Fruit fly (Drosophila melanogaster) whole organism, embryonic: ENCODE data around the gene CG31808.

Source experiments
- B-H2 ChIP-seq: fragments of 200-800 bp; sonication (Bioruptor generic); optimal IDR thresholded peaks from 2 replicates; lab custom pipeline; 2018; ENCODE audit warnings: missing biosample characterization, mild to moderate bottlenecking, missing genetic modification characterization
- CG10959 ChIP-seq: fragments of 200-800 bp; sonication (Bioruptor generic); IDR thresholded peaks from 2 replicates; pipeline ENCODE4 v1.3.6; 2022; ENCODE audit warnings: missing biosample characterization, missing genetic modification characterization
- CG13296 ChIP-seq: fragments of 200-800 bp; sonication (Bioruptor generic); optimal IDR thresholded peaks from 3 replicates; lab custom pipeline; 2018; ENCODE audit warnings: missing biosample characterization, mild to moderate bottlenecking, missing genetic modification characterization
- CG13424 ChIP-seq: fragments of 200-800 bp; sonication (Bioruptor generic); optimal IDR thresholded peaks from 2 replicates; lab custom pipeline; 2019; ENCODE audit warnings: missing biosample characterization, mild to moderate bottlenecking, missing genetic modification characterization, moderate library complexity
- CG14860 ChIP-seq: fragments of 200-800 bp; sonication (Bioruptor generic); IDR thresholded peaks from 3 replicates; pipeline ENCODE4 v1.3.6; 2022; ENCODE audit warnings: missing biosample characterization, missing genetic modification characterization; ENCODE audit not compliant: partially characterized antibody
- CG16813 ChIP-seq: fragments of 200-800 bp; sonication (Bioruptor generic); IDR thresholded peaks from 3 replicates; pipeline ENCODE4 v1.3.6; 2022; ENCODE audit warnings: missing biosample characterization, missing genetic modification characterization; ENCODE audit not compliant: partially characterized antibody
- CG18262 ChIP-seq: fragments of 200-800 bp; optimal IDR thresholded peaks from 3 replicates; lab custom pipeline; 2019; ENCODE audit warnings: missing biosample characterization, mild to moderate bottlenecking, missing genetic modification characterization, moderate library complexity
- CG18476 ChIP-seq: fragments of 200-800 bp; sonication (Bioruptor generic); optimal IDR thresholded peaks from 2 replicates; lab custom pipeline; 2016; ENCODE audit warnings: missing biosample characterization, mild to moderate bottlenecking, missing genetic modification characterization
- CG2678 ChIP-seq: fragments of 200-800 bp; sonication (Bioruptor generic); optimal IDR thresholded peaks from 3 replicates; lab custom pipeline; 2019; ENCODE audit warnings: missing biosample characterization, mild to moderate bottlenecking, missing genetic modification characterization, moderate library complexity
- CG33557 ChIP-seq: fragments of 200-800 bp; sonication (Bioruptor generic); optimal IDR thresholded peaks from 2 replicates; lab custom pipeline; 2019; ENCODE audit warnings: missing biosample characterization, mild to moderate bottlenecking, missing genetic modification characterization, moderate library complexity
- CG34422 ChIP-seq: fragments of 200-800 bp; sonication (Bioruptor generic); IDR thresholded peaks from 3 replicates; pipeline ENCODE4 v1.3.6; 2022; ENCODE audit warnings: missing biosample characterization, missing genetic modification characterization
- CG5245 ChIP-seq: fragments of 200-800 bp; sonication (Bioruptor generic); optimal IDR thresholded peaks from 3 replicates; lab custom pipeline; 2016; ENCODE audit warnings: missing biosample characterization, missing genetic modification characterization
- CG8388 ChIP-seq: fragments of 200-800 bp; sonication (Bioruptor generic); optimal IDR thresholded peaks from 2 replicates; lab custom pipeline; 2019; ENCODE audit warnings: missing biosample characterization, mild to moderate bottlenecking, missing genetic modification characterization, moderate library complexity
- CG8924 ChIP-seq: fragments of 200-800 bp; optimal IDR thresholded peaks from 3 replicates; lab custom pipeline; 2019; ENCODE audit warnings: missing biosample characterization, mild to moderate bottlenecking, missing genetic modification characterization, moderate library complexity
- CG8944 ChIP-seq: fragments of 200-800 bp; sonication (Bioruptor generic); optimal IDR thresholded peaks from 3 replicates; lab custom pipeline; 2016; ENCODE audit warnings: missing biosample characterization, missing genetic modification characterization
- D19A ChIP-seq: fragments of 200-800 bp; optimal IDR thresholded peaks from 3 replicates; lab custom pipeline; 2019; ENCODE audit warnings: missing biosample characterization, mild to moderate bottlenecking, missing genetic modification characterization, moderate library complexity
- ERR ChIP-seq: fragments of 200-800 bp; sonication (Bioruptor generic); optimal IDR thresholded peaks from 2 replicates; lab custom pipeline; 2016; ENCODE audit warnings: missing biosample characterization, missing genetic modification characterization
- Gsc ChIP-seq: fragments of 200-800 bp; sonication (Bioruptor generic); IDR thresholded peaks from 2 replicates; pipeline ENCODE4 v1.3.6; 2022; ENCODE audit warnings: missing biosample characterization, missing genetic modification characterization
- Gug ChIP-seq: fragments of 200-800 bp; sonication (Bioruptor generic); IDR thresholded peaks from 4 replicates; pipeline ENCODE4 v1.3.6; 2022; ENCODE audit warnings: missing biosample characterization, missing genetic modification characterization
- HmgD ChIP-seq: fragments of 200-800 bp; sonication (Bioruptor generic); optimal IDR thresholded peaks from 3 replicates; lab custom pipeline; 2016; ENCODE audit warnings: missing biosample characterization, missing genetic modification characterization
- MBD-R2 ChIP-seq: fragments of 200-800 bp; sonication (Bioruptor generic); IDR thresholded peaks from 2 replicates; pipeline ENCODE4 v1.3.6; 2022; ENCODE audit warnings: missing biosample characterization, missing genetic modification characterization
- Meics ChIP-seq: fragments of 200-800 bp; sonication (Bioruptor generic); optimal IDR thresholded peaks from 2 replicates; lab custom pipeline; 2017; ENCODE audit warnings: missing biosample characterization, mild to moderate bottlenecking, missing genetic modification characterization
- Mes4 ChIP-seq: fragments of 200-800 bp; sonication (Bioruptor generic); optimal IDR thresholded peaks from 2 replicates; lab custom pipeline; 2016; ENCODE audit warnings: missing biosample characterization, missing genetic modification characterization
- Nf-YC ChIP-seq: fragments of 200-800 bp; optimal IDR thresholded peaks from 3 replicates; lab custom pipeline; 2019; ENCODE audit warnings: missing biosample characterization, mild to moderate bottlenecking, missing genetic modification characterization, moderate library complexity
- Pdp1 ChIP-seq, 2 experiments: fragments of 200-800 bp; sonication (Bioruptor generic); optimal IDR thresholded peaks; 3 replicates each; lab custom pipeline; 2016; ENCODE audit warnings: missing biosample characterization in 2 of 2, missing genetic modification characterization in 2 of 2, mild to moderate bottlenecking in 1 of 2, moderate library complexity in 1 of 2
- Sin3A ChIP-seq: fragments of >200 bp; optimal IDR thresholded peaks from 2 replicates; lab custom pipeline; 2018
- bbx ChIP-seq: fragments of 200-800 bp; sonication (Bioruptor generic); IDR thresholded peaks from 2 replicates; pipeline ENCODE4 v1.3.6; 2022; ENCODE audit warnings: missing biosample characterization, missing genetic modification characterization; ENCODE audit not compliant: partially characterized antibody
- bcd ChIP-seq: fragments of 200-800 bp; sonication (Bioruptor generic); optimal IDR thresholded peaks from 2 replicates; lab custom pipeline; 2017; ENCODE audit warnings: missing biosample characterization, mild to moderate bottlenecking, missing genetic modification characterization
- cad ChIP-seq: fragments of >200 bp; optimal IDR thresholded peaks from 2 replicates; lab custom pipeline; 2017; ENCODE audit warnings: missing biosample characterization, missing genetic modification characterization
- crol ChIP-seq: fragments of 200-800 bp; sonication (Bioruptor generic); IDR thresholded peaks from 2 replicates; pipeline ENCODE4 v1.3.6; 2022; ENCODE audit warnings: missing biosample characterization, missing genetic modification characterization
- cwo ChIP-seq: fragments of 200-800 bp; sonication (Bioruptor generic); optimal IDR thresholded peaks from 3 replicates; lab custom pipeline; 2017; ENCODE audit warnings: missing biosample characterization, missing genetic modification characterization, mild to moderate bottlenecking, moderate library complexity, missing genetic modification reagents
- dysf ChIP-seq: fragments of 200-800 bp; sonication (Bioruptor generic); IDR thresholded peaks from 3 replicates; pipeline ENCODE4 v1.3.6; 2022; ENCODE audit warnings: missing biosample characterization, missing genetic modification characterization
- ems ChIP-seq: fragments of 200-800 bp; sonication (Bioruptor generic); optimal IDR thresholded peaks from 3 replicates; lab custom pipeline; 2016; ENCODE audit warnings: missing biosample characterization, missing genetic modification characterization
- en ChIP-seq: fragments of 200-800 bp; sonication (Bioruptor generic); optimal IDR thresholded peaks from 2 replicates; lab custom pipeline; 2016; ENCODE audit warnings: missing biosample characterization, missing genetic modification characterization
- ewg ChIP-seq: fragments of 200-800 bp; sonication (Bioruptor generic); optimal IDR thresholded peaks from 3 replicates; lab custom pipeline; 2017; ENCODE audit warnings: mild to moderate bottlenecking, missing biosample characterization, missing genetic modification reagents, missing genetic modification characterization
- nerfin-1 ChIP-seq: fragments of 200-800 bp; sonication (Bioruptor generic); optimal IDR thresholded peaks from 3 replicates; lab custom pipeline; 2019; ENCODE audit warnings: missing biosample characterization, mild to moderate bottlenecking, missing genetic modification characterization, moderate library complexity
- nmo ChIP-seq: fragments of 200-800 bp; sonication (Bioruptor generic); optimal IDR thresholded peaks from 2 replicates; lab custom pipeline; 2018; ENCODE audit warnings: missing biosample characterization, mild to moderate bottlenecking, missing genetic modification characterization, moderate library complexity
- otp ChIP-seq: fragments of 200-800 bp; sonication (Bioruptor generic); IDR thresholded peaks from 3 replicates; pipeline ENCODE4, ENCODE4 v1.3.6; 2022; ENCODE audit warnings: missing biosample characterization, missing genetic modification characterization
- ranshi ChIP-seq: fragments of 200-800 bp; sonication (Bioruptor generic); IDR thresholded peaks from 2 replicates; pipeline ENCODE4 v1.3.6; 2022; ENCODE audit warnings: missing biosample characterization, missing genetic modification characterization
- run ChIP-seq: fragments of 200-800 bp; sonication (Bioruptor generic); optimal IDR thresholded peaks from 3 replicates; lab custom pipeline; 2018; ENCODE audit warnings: missing biosample characterization, mild to moderate bottlenecking, missing genetic modification characterization
- sens ChIP-seq: fragments of 200-800 bp; sonication (Bioruptor generic); peaks from one replicate; lab custom pipeline; 2016; ENCODE audit warnings: missing biosample characterization, missing genetic modification characterization
- sens-2 ChIP-seq: fragments of 200-800 bp; sonication (Bioruptor generic); IDR thresholded peaks from 2 replicates; pipeline ENCODE4 v1.3.6; 2022; ENCODE audit warnings: missing biosample characterization, missing genetic modification characterization
- stc ChIP-seq: fragments of 200-800 bp; sonication (Bioruptor generic); IDR thresholded peaks from 2 replicates; pipeline ENCODE4 v1.3.6; 2022; ENCODE audit warnings: missing biosample characterization, missing genetic modification characterization
- tna ChIP-seq: fragments of 200-800 bp; sonication (Bioruptor generic); IDR thresholded peaks from 2 replicates; pipeline ENCODE4 v1.3.6; 2022; ENCODE audit warnings: missing biosample characterization, missing genetic modification characterization; ENCODE audit not compliant: partially characterized antibody
- tx ChIP-seq: fragments of 200-800 bp; sonication (Bioruptor generic); optimal IDR thresholded peaks from 2 replicates; lab custom pipeline; 2016; ENCODE audit warnings: missing biosample characterization, missing genetic modification characterization
- wdn ChIP-seq: fragments of 200-800 bp; sonication (Bioruptor generic); IDR thresholded peaks from 2 replicates; pipeline ENCODE4 v1.3.6; 2022; ENCODE audit warnings: missing biosample characterization, missing genetic modification characterization

The CG31808 gene

dm6 chr2L:16719643-16720515 lies 3.9 kb upstream of the CG31808 start, which contains the start of gene Cyt-c-p (continued):
- TF ChIP-seq ERR (GFP tag; lab: Kevin White, UChicago), result peak; percentile 7
- peak; percentile 45; the same call in 1 of the 2 replicates for TF ChIP-seq bbx (GFP tag; lab: Robert Waterston, UW)
- no peak for TF ChIP-seq Gug
- peak; percentile 55 for TF ChIP-seq Nf-YC
- TF ChIP-seq HmgD (GFP tag; lab: Kevin White, UChicago), result peak; percentile 62
- no peak for TF ChIP-seq B-H2 (GFP tag; lab: Kevin White, UChicago)
- TF ChIP-seq tx (GFP tag; lab: Kevin White, UChicago), result peak; percentile 16
- TF ChIP-seq Pdp1 (GFP tag; optimal IDR thresholded peaks at IDR 0.05; lab: Kevin White, UChicago), result peak in 1 of 2 experiments; percentile 83
- peak; percentile 43 for TF ChIP-seq CG13296 (GFP tag; lab: Kevin White, UChicago)
- peak; percentile 20 for TF ChIP-seq cwo (GFP tag; lab: Kevin White, UChicago)
- TF ChIP-seq ewg (GFP tag; lab: Kevin White, UChicago), result peak; percentile 1
- TF ChIP-seq Sin3A (lab: Kevin White, UChicago), result peak; percentile 91
- TF ChIP-seq cad (GFP tag; lab: Kevin White, UChicago), result peak; percentile 54
- peak; percentile 12; the same call in 1 of the 3 replicates for TF ChIP-seq dysf (GFP tag; lab: Robert Waterston, UW)
- TF ChIP-seq run (tag; lab: Kevin White, UChicago), result peak; percentile 35
- TF ChIP-seq bcd (GFP tag; lab: Kevin White, UChicago), result peak; percentile 6
- peak; percentile 7 for TF ChIP-seq Mes4
- TF ChIP-seq, all 482 proteins: peak for 191

- TF ChIP-seq crol, result peak; percentile 71
- no peak for TF ChIP-seq CG18476 (GFP tag; lab: Kevin White, UChicago)
- TF ChIP-seq otp, result peak; percentile 55; the same call in 1 of the 3 replicates
- TF ChIP-seq CG13424, result no peak
- TF ChIP-seq CG14860, result no peak
- TF ChIP-seq nmo (GFP tag; lab: Kevin White, UChicago), result no peak
- TF ChIP-seq CG18262 (tag; lab: Kevin White, UChicago), result no peak
- TF ChIP-seq ems (GFP tag; lab: Kevin White, UChicago), result no peak
- no peak for TF ChIP-seq ranshi (GFP tag; lab: Robert Waterston, UW)
- no peak for TF ChIP-seq tx (GFP tag; lab: Kevin White, UChicago)
- peak; percentile 37 for TF ChIP-seq sens (GFP tag; lab: Kevin White, UChicago)
- TF ChIP-seq CG34422 (GFP tag; lab: Robert Waterston, UW), result no peak
- TF ChIP-seq en (GFP tag; lab: Kevin White, UChicago), result no peak
- peak; percentile 26; the same call in 1 of the 2 replicates for TF ChIP-seq tna
- no peak for TF ChIP-seq D19A
- no peak for TF ChIP-seq CG8944
- TF ChIP-seq CG5245 (GFP tag; lab: Kevin White, UChicago), result no peak
- no peak for TF ChIP-seq wdn
- no peak for TF ChIP-seq CG8388 (GFP tag; lab: Kevin White, UChicago)
- no peak for TF ChIP-seq sens-2 (GFP tag; lab: Robert Waterston, UW)
- TF ChIP-seq stc (GFP tag; lab: Robert Waterston, UW), result no peak
- no peak for TF ChIP-seq CG2678 (tag; lab: Kevin White, UChicago)
- peak; percentile 37 for TF ChIP-seq nerfin-1 (tag; lab: Kevin White, UChicago)
- no peak for TF ChIP-seq Meics
- 0 out of 2 replicates have a peak, but pooled peaks have one; percentile 17 for TF ChIP-seq CG10959 (GFP tag; lab: Robert Waterston, UW)
- no peak for TF ChIP-seq Gsc
- TF ChIP-seq cwo (GFP tag; lab: Kevin White, UChicago), result no peak
- TF ChIP-seq MBD-R2 (GFP tag; lab: Robert Waterston, UW), result no peak
- TF ChIP-seq CG8924 (tag; lab: Kevin White, UChicago), result no peak
- no peak for TF ChIP-seq CG33557 (GFP tag; lab: Kevin White, UChicago)
- no peak for TF ChIP-seq CG16813
Measured at dm6 chr2L:16718446-16719173, 2.6 kb upstream of the CG31808 start.
